Worm (Caenorhabditis elegans): ENCODE data around the gene sri-7.

- TF ChIP-seq dao-5 (tag; optimal IDR thresholded peaks at IDR 0.05) = no peak
- TF ChIP-seq W03F9.2 (tag; optimal IDR thresholded peaks at IDR 0.05) = no peak
- TF ChIP-seq him-1 (tag; optimal IDR thresholded peaks at IDR 0.05) = no peak
Observed at ce11 chrV:15406928-15407327, 6.8 kb downstream of the sri-7 start, which contains the start of gene srh-257.

Data from whole organism, L4/young adult.